Worm (Caenorhabditis elegans) whole organism, L2 larva: ENCODE data around the gene nlp-6.

Experiments
- fos-1 ChIP-seq: fragments of 150-350 bp; optimal IDR thresholded peaks from 2 replicates; lab custom pipeline; 2014; ENCODE audit warnings: missing biosample characterization, missing genetic modification characterization
- gmeb-1 ChIP-seq: fragments of 150-350 bp; optimal IDR thresholded peaks from 2 replicates; lab custom pipeline; 2014; ENCODE audit warnings: missing biosample characterization, missing genetic modification characterization
- lin-13 ChIP-seq: fragments of 150-350 bp; optimal IDR thresholded peaks from 2 replicates; lab custom pipeline; 2014; ENCODE audit warnings: missing biosample characterization, missing genetic modification reagents, missing genetic modification characterization
- mdl-1 ChIP-seq, 2 experiments: fragments of 150-350 bp in 1 of 2; sonication (generic microtip) in 1 of 2; optimal IDR thresholded peaks; 2 replicates each; lab custom pipeline; 2017; ENCODE audit warnings: missing biosample characterization in 2 of 2, missing genetic modification characterization in 2 of 2
- nhr-129 ChIP-seq: fragments of 150-350 bp; optimal IDR thresholded peaks from 2 replicates; lab custom pipeline; 2014; ENCODE audit warnings: missing biosample characterization, missing genetic modification characterization

Gene nlp-6

DNA sequence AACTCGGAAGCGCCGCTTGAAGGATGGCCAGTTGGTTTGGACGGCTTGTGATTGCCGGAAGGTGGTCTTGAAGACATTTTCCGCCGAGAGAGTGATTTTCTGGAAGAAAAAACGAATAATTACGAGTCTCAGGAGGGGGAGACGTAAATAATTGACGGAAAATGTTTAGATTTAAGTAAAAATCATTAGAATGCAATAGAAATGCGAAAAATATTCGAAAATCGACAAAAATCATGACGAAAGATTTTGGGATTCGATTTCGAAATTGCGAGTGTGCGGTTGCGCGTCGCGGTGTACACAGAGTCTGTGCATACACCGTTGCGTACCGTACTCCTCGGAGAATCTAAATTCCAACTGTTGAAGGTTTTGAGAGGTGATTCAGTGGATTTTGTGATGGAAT lies 49.4 kb downstream of the nlp-6 start, which contains the start of gene H11L12.1:
Gene H11L12.1, minus strand, starts transcription at position 101 of the 400 bp plus-strand sequence.
- TF ChIP-seq mdl-1 (tag; optimal IDR thresholded peaks at IDR 0.05; lab: Kevin White, UChicago), result no peak
- no peak for TF ChIP-seq gmeb-1 (tag; lab: Kevin White, UChicago)

DNA sequence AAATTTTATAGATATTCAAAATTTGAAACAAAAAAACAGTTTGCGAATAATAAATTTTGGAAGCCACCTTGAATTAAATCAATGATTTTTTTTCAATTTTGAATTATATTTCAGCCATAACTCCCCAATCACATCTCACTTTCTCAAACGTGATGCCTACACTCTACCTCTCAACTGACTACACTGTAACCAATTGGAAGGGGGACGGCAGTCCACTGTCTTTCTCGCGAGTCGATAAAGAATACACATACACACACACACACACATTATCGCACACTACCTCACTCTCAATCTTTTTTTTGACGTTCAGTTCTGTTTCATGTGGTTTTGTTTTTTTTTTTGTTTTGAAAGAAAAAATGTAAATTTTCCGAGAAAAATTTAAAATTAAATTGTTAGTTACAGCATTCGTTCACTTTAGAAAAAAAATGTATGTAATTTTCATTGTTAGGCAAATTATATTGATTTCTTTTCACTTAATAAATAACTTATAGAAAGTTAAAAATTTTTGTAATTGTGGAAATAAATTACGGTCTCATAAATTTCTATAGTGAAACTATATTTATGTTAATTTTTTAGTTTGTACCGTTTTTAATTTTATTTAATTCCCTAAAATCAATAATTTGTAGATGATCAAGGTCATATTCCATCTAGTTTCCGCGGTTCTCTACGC lies 52.2 kb downstream of the nlp-6 start, which contains the start of gene cTel55X.1:
Gene cTel55X.1, plus strand, starts transcription at position 620 of the 670 bp plus-strand sequence.
- TF ChIP-seq fos-1 (tag; lab: Kevin White, UChicago) (peak; percentile 29), lin-13 (GFP tag; lab: Kevin White, UChicago) (no peak), nhr-129 (peak; percentile 29)
